Fruit fly (Drosophila melanogaster): Measurements from ENCODE around the gene CheB93a.

CheB93a gene

dm6 chr3R:21360192-21360535, 47.1 kb upstream of the CheB93a start (continued):
- TF ChIP-seq Hey (tag; optimal IDR thresholded peaks at IDR 0.05) (no peak), Lpt (GFP tag; optimal IDR thresholded peaks at IDR 0.05) (no peak), slp2 (GFP tag; optimal IDR thresholded peaks at IDR 0.05) (no peak), E2f1 (GFP tag; IDR thresholded peaks at IDR 0.05) (no peak), Fer3 (tag; optimal IDR thresholded peaks at IDR 0.05) (no peak), vnd (GFP tag; IDR thresholded peaks at IDR 0.05; ENCODE audit: partially characterized antibody) (no peak), CG8924 (tag; optimal IDR thresholded peaks at IDR 0.05) (no peak), ci (GFP tag; IDR thresholded peaks at IDR 0.05) (no peak), CG34224 (GFP tag; IDR thresholded peaks at IDR 0.05; ENCODE audit: partially characterized antibody) (0 out of 3 replicates have a peak, but pooled peaks have one; percentile 1), CG15073 (GFP tag; optimal IDR thresholded peaks at IDR 0.05) (no peak), sna (GFP tag; IDR thresholded peaks at IDR 0.05; ENCODE audit: partially characterized antibody) (0 out of 2 replicates have a peak, but pooled peaks have one; percentile 20), CG6791 (GFP tag; IDR thresholded peaks at IDR 0.05; ENCODE audit: partially characterized antibody) (0 out of 3 replicates have a peak, but pooled peaks have one; percentile 1), CG10209 (GFP tag; optimal IDR thresholded peaks at IDR 0.05) (no peak), cg (GFP tag; optimal IDR thresholded peaks at IDR 0.05) (no peak), en (GFP tag; optimal IDR thresholded peaks at IDR 0.05) (no peak), CG7357 (GFP tag; IDR thresholded peaks at IDR 0.05) (no peak), CG3065 (GFP tag; optimal IDR thresholded peaks at IDR 0.05) (no peak), sim (GFP tag; IDR thresholded peaks at IDR 0.05) (no peak), knrl (GFP tag; IDR thresholded peaks at IDR 0.05; ENCODE audit: partially characterized antibody) (no peak), CG16779 (GFP tag; IDR thresholded peaks at IDR 0.05) (no peak), CG4617 (GFP tag; optimal IDR thresholded peaks at IDR 0.05; ENCODE audit: borderline replicate concordance) (peak; percentile 35), CG12071 (GFP tag; optimal IDR thresholded peaks at IDR 0.05) (no peak), run (tag; optimal IDR thresholded peaks at IDR 0.05) (no peak), mld (GFP tag; IDR thresholded peaks at IDR 0.05; ENCODE audit: partially characterized antibody) (0 out of 3 replicates have a peak, but pooled peaks have one; percentile 0), CG11504 (tag; optimal IDR thresholded peaks at IDR 0.05) (no peak), Awh (GFP tag; IDR thresholded peaks at IDR 0.05) (no peak), pan (optimal IDR thresholded peaks at IDR 0.05) (no peak), pan (GFP tag; optimal IDR thresholded peaks at IDR 0.05 in 1 of 2, IDR thresholded peaks at IDR 0.05 in 1 of 2) (no peak), CG10321 (GFP tag; IDR thresholded peaks at IDR 0.05) (no peak), schlank (tag; optimal IDR thresholded peaks at IDR 0.05) (no peak), NC2α (GFP tag; optimal IDR thresholded peaks at IDR 0.05) (no peak), dpn (GFP tag; optimal IDR thresholded peaks at IDR 0.05) (no peak), Med (GFP tag) (peak; percentile 38), CG12104 (GFP tag; optimal IDR thresholded peaks at IDR 0.05) (no peak), CG2129 (GFP tag; IDR thresholded peaks at IDR 0.05; ENCODE audit: partially characterized antibody) (0 out of 2 replicates have a peak, but pooled peaks have one; percentile 38), CG18262 (tag; optimal IDR thresholded peaks at IDR 0.05) (no peak), scrt (GFP tag; optimal IDR thresholded peaks at IDR 0.05) (peak; percentile 87), gt (GFP tag; IDR thresholded peaks at IDR 0.05) (no peak), crol (GFP tag; IDR thresholded peaks at IDR 0.05) (no peak), CG3847 (GFP tag; IDR thresholded peaks at IDR 0.05) (no peak), CG10565 (GFP tag; optimal IDR thresholded peaks at IDR 0.05) (no peak), sug (tag; optimal IDR thresholded peaks at IDR 0.05) (no peak), CG3281 (GFP tag; optimal IDR thresholded peaks at IDR 0.05) (no peak), fu2 (GFP tag; optimal IDR thresholded peaks at IDR 0.05) (no peak), pita (GFP tag; optimal IDR thresholded peaks at IDR 0.05) (no peak), Dad (GFP tag; optimal IDR thresholded peaks at IDR 0.05) (no peak), twi (tag; optimal IDR thresholded peaks at IDR 0.05) (no peak), CG4424 (GFP tag; optimal IDR thresholded peaks at IDR 0.05) (no peak), CG6813 (GFP tag; optimal IDR thresholded peaks at IDR 0.05) (no peak), MBD-R2 (GFP tag; IDR thresholded peaks at IDR 0.05) (peak; percentile 74), CG17912 (GFP tag; optimal IDR thresholded peaks at IDR 0.05) (no peak)
